Worm (Caenorhabditis elegans) whole organism, early embryonic: ENCODE measurements around the gene frm-7.

ENCODE experiments used
- ceh-13 ChIP-seq: fragments of 200-800 bp; sonication (Bioruptor generic); optimal IDR thresholded peaks from 2 replicates; lab custom pipeline; 2018; ENCODE audit warnings: mild to moderate bottlenecking, missing genetic modification characterization, missing compliant biosample characterization
- sea-1 ChIP-seq: fragments of 200-800 bp; sonication (Bioruptor generic); conservative IDR thresholded peaks from 2 replicates; pipeline ENCODE4 v1.3.6; 2022; ENCODE audit warnings: missing genetic modification characterization, missing compliant biosample characterization

DNA sequence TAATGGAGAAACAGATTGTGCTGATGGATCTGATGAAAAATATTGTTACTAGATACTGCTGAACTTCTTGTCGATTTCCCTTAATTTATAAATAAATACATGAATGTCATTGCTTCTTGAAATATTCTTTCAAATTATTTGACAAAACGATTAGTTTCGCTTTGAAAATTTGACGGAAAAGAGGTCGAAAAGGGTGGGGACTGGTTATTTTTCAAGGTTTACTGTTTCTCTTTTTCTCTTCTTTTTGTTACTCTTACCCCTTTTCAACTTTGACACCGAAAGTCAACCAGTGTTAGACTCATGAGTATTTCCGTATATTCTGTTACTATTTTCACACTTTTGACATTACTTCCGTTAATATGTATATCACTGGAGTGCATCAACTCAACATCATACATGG lies 46.9 kb upstream of the frm-7 start, which contains the start of gene T04H1.12:
- TF ChIP-seq sea-1 (GFP tag; lab: Robert Waterston, UW) (no peak), ceh-13 (GFP tag; lab: Kevin White, UChicago) (no peak)
